Worm (Caenorhabditis elegans) whole organism, L3 larva: Measurements from ENCODE around the gene C36A4.4.

Experiments
- R02D3.7 ChIP-seq: fragments of 150-350 bp; optimal IDR thresholded peaks from 2 replicates; lab custom pipeline; 2014; ENCODE audit warnings: missing biosample characterization, missing genetic modification characterization
- aly-2 ChIP-seq: fragments of 150-350 bp; optimal IDR thresholded peaks from 2 replicates; lab custom pipeline; 2014; ENCODE audit warnings: missing biosample characterization, missing genetic modification characterization
- elt-1 ChIP-seq: fragments of 150-350 bp; optimal IDR thresholded peaks from 2 replicates; lab custom pipeline; 2014; ENCODE audit warnings: missing biosample characterization, missing genetic modification characterization
- elt-3 ChIP-seq, 3 experiments: fragments of 150-350 bp in 1 of 3; sonication (generic microtip) in 2 of 3; optimal IDR thresholded peaks; 2 replicates in 2 of 3; 4 replicates in 1 of 3; lab custom pipeline; 2014 to 2017; ENCODE audit warnings: missing biosample characterization in 3 of 3, missing genetic modification characterization in 3 of 3
- hmg-11 ChIP-seq: sonication (generic microtip); optimal IDR thresholded peaks from 2 replicates; lab custom pipeline; 2016; ENCODE audit warnings: missing genetic modification characterization, missing compliant biosample characterization
- mdl-1 ChIP-seq: fragments of 150-350 bp; optimal IDR thresholded peaks from 2 replicates; lab custom pipeline; 2014; ENCODE audit warnings: missing biosample characterization, missing genetic modification characterization
- nhr-12 ChIP-seq: fragments of 150-350 bp; optimal IDR thresholded peaks from 2 replicates; lab custom pipeline; 2014; ENCODE audit warnings: missing biosample characterization, missing genetic modification characterization
- pha-4 ChIP-seq: fragments of 150-350 bp; optimal IDR thresholded peaks from 2 replicates; lab custom pipeline; 2014; ENCODE audit warnings: missing biosample characterization, missing genetic modification reagents, missing genetic modification characterization
- sea-2 ChIP-seq: fragments of 150-350 bp; sonication (generic microtip); optimal IDR thresholded peaks from 4 replicates; lab custom pipeline; 2014; ENCODE audit warnings: missing biosample characterization, missing genetic modification reagents, missing genetic modification characterization
- skn-1 ChIP-seq: fragments of 150-350 bp; optimal IDR thresholded peaks from 2 replicates; lab custom pipeline; 2014; ENCODE audit warnings: missing biosample characterization, missing genetic modification characterization
- ztf-11 ChIP-seq: fragments of 150-350 bp; optimal IDR thresholded peaks from 2 replicates; lab custom pipeline; 2014; ENCODE audit warnings: missing biosample characterization, missing genetic modification characterization

ce11 chrIII:3821969-3822453 lies 21.4 kb downstream of the C36A4.4 start, which contains the start of gene amx-1:
- TF ChIP-seq pha-4 (tag; lab: Kevin White, UChicago) (no peak), aly-2 (tag; lab: Kevin White, UChicago) (no peak), skn-1 (no peak), mdl-1 (tag; lab: Kevin White, UChicago) (no peak), nhr-12 (tag; lab: Kevin White, UChicago) (no peak), elt-1 (no peak), sea-2 (GFP tag; lab: Kevin White, UChicago) (no peak), R02D3.7 (no peak), elt-3 (tag; optimal IDR thresholded peaks at IDR 0.05; lab: Kevin White, UChicago) (no peak), hmg-11 (no peak), ztf-11 (tag; lab: Kevin White, UChicago) (no peak)
